Worm (Caenorhabditis elegans): Measurements from ENCODE around the gene tebp-1.

Gene tebp-1

ce11 chrII:14383644-14384043, 21.8 kb downstream of the tebp-1 start, which contains the start of gene mes-2:
TSS of gene mes-2 (plus strand) at chrII:14383973.
- TF ChIP-seq eyg-1 (tag; optimal IDR thresholded peaks at IDR 0.05) (no peak), elt-2 (tag; optimal IDR thresholded peaks at IDR 0.05) (peak; percentile 12), tbx-2 (tag; optimal IDR thresholded peaks at IDR 0.05) (peak; percentile 27), ahr-1 (tag; optimal IDR thresholded peaks at IDR 0.05) (no peak), ceh-31 (tag; optimal IDR thresholded peaks at IDR 0.05) (peak; percentile 17), nfya-1 (tag; optimal IDR thresholded peaks at IDR 0.05) (peak; percentile 30), unc-55 (GFP tag; optimal IDR thresholded peaks at IDR 0.05) (peak; percentile 13), ceh-14 (tag; optimal IDR thresholded peaks at IDR 0.05) (no peak), unc-42 (tag; optimal IDR thresholded peaks at IDR 0.05) (peak; percentile 47), fkh-10 (GFP tag; optimal IDR thresholded peaks at IDR 0.05) (no peak), dve-1 (tag; optimal IDR thresholded peaks at IDR 0.05) (peak; percentile 33), che-1 (tag; optimal IDR thresholded peaks at IDR 0.05) (peak; percentile 0), ceh-30 (tag; optimal IDR thresholded peaks at IDR 0.05) (peak; percentile 11)

- no peak for TF ChIP-seq unc-86 (tag; optimal IDR thresholded peaks at IDR 0.05)
- no peak for TF ChIP-seq pax-1 (tag; optimal IDR thresholded peaks at IDR 0.05)
- TF ChIP-seq ceh-9 (tag; optimal IDR thresholded peaks at IDR 0.05), result no peak
- no peak for TF ChIP-seq Y22D7AL.16 (tag; optimal IDR thresholded peaks at IDR 0.05)
- no peak for TF ChIP-seq hlh-30 (tag; optimal IDR thresholded peaks at IDR 0.05; ENCODE audit: insufficient read depth)
- no peak for TF ChIP-seq unc-42 (tag; optimal IDR thresholded peaks at IDR 0.05)
- TF ChIP-seq pat-9 (tag; optimal IDR thresholded peaks at IDR 0.05), result no peak
- no peak for TF ChIP-seq syd-9 (tag; optimal IDR thresholded peaks at IDR 0.05)
- no peak for TF ChIP-seq pros-1 (tag; optimal IDR thresholded peaks at IDR 0.05)
- TF ChIP-seq rnt-1 (tag; optimal IDR thresholded peaks at IDR 0.05), result no peak
- TF ChIP-seq ceh-24 (tag; optimal IDR thresholded peaks at IDR 0.05), result no peak
- no peak for TF ChIP-seq fkh-6 (tag; optimal IDR thresholded peaks at IDR 0.05)
Observed at ce11 chrII:14388213-14388612, 26.4 kb downstream of the tebp-1 start, which contains the start of gene F26H11.8. TSS of gene F26H11.8 (plus strand) at chrII:14388513.

- no peak for TF ChIP-seq pqm-1 (tag; optimal IDR thresholded peaks at IDR 0.05)
- TF ChIP-seq fkh-10 (GFP tag; optimal IDR thresholded peaks at IDR 0.05), result no peak
- peak; percentile 38 for TF ChIP-seq tbx-2 (tag; optimal IDR thresholded peaks at IDR 0.05)
- TF ChIP-seq ceh-48 (tag; optimal IDR thresholded peaks at IDR 0.05), result peak; percentile 57
- no peak for TF ChIP-seq lim-6 (tag; optimal IDR thresholded peaks at IDR 0.05)
- TF ChIP-seq nfya-1 (tag; optimal IDR thresholded peaks at IDR 0.05), result peak; percentile 20
- peak; percentile 51 for TF ChIP-seq ceh-31 (tag; optimal IDR thresholded peaks at IDR 0.05)
- TF ChIP-seq ceh-34 (tag; optimal IDR thresholded peaks at IDR 0.05), result peak; percentile 3
- peak; percentile 63 for TF ChIP-seq unc-42 (tag; optimal IDR thresholded peaks at IDR 0.05)
- no peak for TF ChIP-seq ceh-24 (tag; optimal IDR thresholded peaks at IDR 0.05)
- TF ChIP-seq ceh-45 (GFP tag; IDR thresholded peaks at IDR 0.05), result no peak
- no peak for TF ChIP-seq sox-4 (tag; optimal IDR thresholded peaks at IDR 0.05)
- peak; percentile 1 for TF ChIP-seq elt-2 (tag; optimal IDR thresholded peaks at IDR 0.05)
Observed at ce11 chrII:14390036-14390763, 28.4 kb downstream of the tebp-1 start, which contains the start of the genes kbp-3 and nurf-1. TSS of gene kbp-3 (minus strand) at chrII:14390078. TSS of gene nurf-1 (plus strand) at chrII:14390713.

ce11 chrII:14393766-14394165, 31.9 kb downstream of the tebp-1 start:
- no peak for TF ChIP-seq ama-1 (optimal IDR thresholded peaks at IDR 0.05)
- TF ChIP-seq pha-2 (tag; optimal IDR thresholded peaks at IDR 0.05), result no peak
- TF ChIP-seq Y22D7AL.16 (tag; optimal IDR thresholded peaks at IDR 0.05), result no peak
- TF ChIP-seq unc-86 (tag; optimal IDR thresholded peaks at IDR 0.05), result no peak
- no peak for TF ChIP-seq ceh-14 (tag; optimal IDR thresholded peaks at IDR 0.05)
- no peak for TF ChIP-seq dmd-4 (tag; optimal IDR thresholded peaks at IDR 0.05; ENCODE audit: borderline replicate concordance)
- no peak for TF ChIP-seq madf-2 (tag; optimal IDR thresholded peaks at IDR 0.05)

Measured in whole organism, late embryonic.